Fruit fly (Drosophila melanogaster): ENCODE results near the gene CG14285.

CG14285 gene

DNA sequence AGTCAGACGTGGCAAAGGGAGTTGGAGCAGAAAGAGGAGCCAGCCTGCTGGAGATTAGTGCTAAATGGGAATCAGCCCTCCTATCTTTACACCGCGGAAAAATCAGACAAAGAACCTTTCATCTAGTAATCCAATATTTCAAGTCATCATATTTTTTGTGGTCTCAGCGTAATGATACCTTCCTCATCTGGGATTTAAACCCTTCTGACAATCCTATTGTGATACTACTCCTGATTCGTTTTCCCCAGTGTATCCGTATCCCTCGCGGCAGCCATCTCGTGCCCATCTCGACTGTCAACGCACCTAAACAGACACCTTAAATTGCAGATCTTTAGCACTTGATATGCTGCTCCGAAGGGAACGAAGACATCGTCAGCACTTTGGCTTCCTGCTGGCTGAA lies 26.5 kb upstream of the CG14285 start:
- TF ChIP-seq Mio (GFP tag; optimal IDR thresholded peaks at IDR 0.05) (no peak), br (GFP tag; optimal IDR thresholded peaks at IDR 0.05) (no peak)

DNA sequence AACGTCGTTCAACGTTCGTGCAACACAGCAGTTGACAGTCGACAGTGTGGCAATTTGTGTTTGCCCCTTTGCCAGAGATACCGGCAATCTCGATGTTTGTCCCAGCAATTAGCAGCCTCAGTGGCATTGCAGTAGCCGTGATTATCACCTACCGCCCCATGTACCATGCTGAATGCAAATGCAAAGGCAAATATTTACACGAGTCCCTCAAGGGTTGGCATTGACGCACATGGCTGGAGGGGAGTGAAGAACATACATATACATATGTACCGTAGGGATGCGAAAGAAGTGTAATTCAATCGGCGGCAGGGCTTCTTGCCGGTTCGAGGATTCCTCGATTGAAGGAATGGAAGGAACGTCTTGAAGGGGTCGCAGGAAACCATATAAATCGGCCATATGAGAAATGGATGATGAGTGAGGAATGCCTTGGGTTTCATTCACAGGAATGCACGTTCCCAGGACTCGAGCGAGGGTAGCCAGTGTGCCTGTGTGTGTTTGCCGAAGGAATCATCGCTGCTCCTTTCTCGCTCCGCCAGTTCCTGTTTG lies 24.9 kb upstream of the CG14285 start:
- TF ChIP-seq dl (GFP tag; optimal IDR thresholded peaks at IDR 0.05; ENCODE audit: insufficient read depth in 1 of 2, partially characterized antibody in 2 of 2), result no peak
- TF ChIP-seq brk (GFP tag; optimal IDR thresholded peaks at IDR 0.05), result no peak
- no peak for TF ChIP-seq Dfd (GFP tag; optimal IDR thresholded peaks at IDR 0.05)
- no peak for TF ChIP-seq Myc (optimal IDR thresholded peaks at IDR 0.05)
- no peak for TF ChIP-seq psq (GFP tag; optimal IDR thresholded peaks at IDR 0.05)

DNA sequence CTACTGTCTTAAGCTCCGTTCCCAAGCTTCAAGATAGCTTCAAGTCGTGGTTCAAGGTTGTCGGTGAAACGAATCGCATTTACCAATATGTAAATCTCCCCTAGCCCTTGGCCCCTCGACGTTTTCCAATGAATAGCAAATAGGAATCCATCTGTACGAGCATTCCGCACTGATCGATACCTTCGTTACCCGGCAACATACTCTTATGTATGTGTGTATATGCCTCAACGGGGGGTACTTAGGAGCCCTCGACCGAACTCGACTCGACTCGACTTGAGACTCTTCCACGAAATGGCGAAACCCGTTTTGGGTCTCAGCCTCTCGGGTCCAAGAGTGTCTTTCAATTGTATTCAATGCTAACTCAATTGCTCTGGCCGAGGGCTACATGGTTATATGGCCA lies 23.2 kb upstream of the CG14285 start:
- no peak for TF ChIP-seq Jra (GFP tag; optimal IDR thresholded peaks at IDR 0.05)
- no peak for TF ChIP-seq fru (GFP tag; optimal IDR thresholded peaks at IDR 0.05)

DNA sequence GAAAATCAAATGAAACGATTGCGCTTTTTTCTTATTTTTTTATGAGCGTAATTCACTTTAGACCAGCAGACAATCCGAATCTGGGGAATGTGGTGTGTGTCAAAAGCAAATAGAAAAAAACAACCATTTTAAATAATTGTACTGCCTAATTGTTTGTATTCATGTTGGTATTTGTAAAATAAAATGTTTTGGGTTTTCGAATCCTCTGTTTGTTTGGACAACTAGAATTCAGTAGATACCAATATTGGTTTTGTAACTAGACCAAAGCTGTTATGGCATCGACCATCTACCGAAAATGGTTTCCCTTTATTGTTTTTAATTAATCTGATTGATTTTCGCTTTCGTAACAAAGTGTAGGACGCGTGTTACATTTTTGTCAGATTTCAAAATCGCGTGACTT lies 14.0 kb upstream of the CG14285 start:
- TF ChIP-seq psq (GFP tag; optimal IDR thresholded peaks at IDR 0.05) (no peak), N (GFP tag; optimal IDR thresholded peaks at IDR 0.05) (no peak), sage (GFP tag; optimal IDR thresholded peaks at IDR 0.05) (no peak), CrebA (GFP tag; optimal IDR thresholded peaks at IDR 0.05; ENCODE audit: borderline replicate concordance) (no peak), tai (GFP tag; optimal IDR thresholded peaks at IDR 0.05) (no peak), foxo (GFP tag; optimal IDR thresholded peaks at IDR 0.05) (no peak), dmrt93B (GFP tag; optimal IDR thresholded peaks at IDR 0.05) (no peak)

DNA sequence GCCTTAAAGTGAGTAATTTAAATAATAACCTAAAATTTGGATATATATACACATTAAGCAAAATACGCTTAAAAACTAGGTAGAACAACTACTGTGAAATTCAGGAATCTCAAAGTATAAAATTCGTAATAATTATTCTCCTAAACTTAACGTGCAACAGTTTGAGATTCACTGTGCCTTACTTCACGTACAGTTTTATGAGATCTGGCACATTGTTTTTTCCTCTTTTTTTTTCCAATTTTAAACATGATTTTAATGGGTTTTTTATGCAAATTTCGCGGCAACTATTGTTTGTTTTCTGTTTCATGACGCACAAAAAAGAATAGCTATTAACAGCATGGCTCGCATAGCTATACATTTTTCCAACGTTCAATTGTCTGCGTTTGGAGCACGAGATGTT lies 13.0 kb upstream of the CG14285 start:
- no peak for TF ChIP-seq ey (GFP tag; optimal IDR thresholded peaks at IDR 0.05)
- no peak for TF ChIP-seq brk (GFP tag; optimal IDR thresholded peaks at IDR 0.05)
- TF ChIP-seq lola (GFP tag; optimal IDR thresholded peaks at IDR 0.05), result no peak
- TF ChIP-seq Myc (optimal IDR thresholded peaks at IDR 0.05), result peak; percentile 47
- no peak for TF ChIP-seq Hr78 (GFP tag; optimal IDR thresholded peaks at IDR 0.05)
- TF ChIP-seq HLH106 (tag; optimal IDR thresholded peaks at IDR 0.05), result no peak
- no peak for TF ChIP-seq Dfd (GFP tag; optimal IDR thresholded peaks at IDR 0.05)
- no peak for TF ChIP-seq woc (GFP tag; optimal IDR thresholded peaks at IDR 0.05)

DNA sequence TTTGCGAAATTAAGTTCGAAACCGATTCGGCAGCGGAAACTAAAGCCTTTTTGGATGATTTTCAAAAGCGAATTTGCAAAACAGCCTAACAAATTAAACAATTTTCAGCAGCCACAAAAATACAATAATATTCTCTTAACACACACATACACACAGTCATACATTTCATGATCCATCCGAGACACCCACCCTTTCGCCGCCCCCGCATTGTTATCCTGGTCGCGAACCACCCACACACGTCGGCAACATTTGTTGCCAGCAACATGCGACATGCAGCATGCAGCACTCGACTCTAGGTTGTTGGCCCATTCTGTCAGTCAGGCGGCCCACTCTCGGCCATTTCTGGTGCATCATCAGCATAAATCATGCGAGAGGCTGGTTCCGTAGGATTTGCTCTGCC lies 10.9 kb upstream of the CG14285 start:
- TF ChIP-seq N (GFP tag; optimal IDR thresholded peaks at IDR 0.05) (no peak), Myc (optimal IDR thresholded peaks at IDR 0.05) (no peak), usp (GFP tag; optimal IDR thresholded peaks at IDR 0.05) (no peak), Rel (GFP tag; optimal IDR thresholded peaks at IDR 0.05) (no peak), Rel (tag; optimal IDR thresholded peaks at IDR 0.05) (no peak), sv (GFP tag; optimal IDR thresholded peaks at IDR 0.05) (no peak), Vsx2 (GFP tag; optimal IDR thresholded peaks at IDR 0.05; ENCODE audit: partially characterized antibody) (no peak), woc (GFP tag; optimal IDR thresholded peaks at IDR 0.05) (no peak)

DNA sequence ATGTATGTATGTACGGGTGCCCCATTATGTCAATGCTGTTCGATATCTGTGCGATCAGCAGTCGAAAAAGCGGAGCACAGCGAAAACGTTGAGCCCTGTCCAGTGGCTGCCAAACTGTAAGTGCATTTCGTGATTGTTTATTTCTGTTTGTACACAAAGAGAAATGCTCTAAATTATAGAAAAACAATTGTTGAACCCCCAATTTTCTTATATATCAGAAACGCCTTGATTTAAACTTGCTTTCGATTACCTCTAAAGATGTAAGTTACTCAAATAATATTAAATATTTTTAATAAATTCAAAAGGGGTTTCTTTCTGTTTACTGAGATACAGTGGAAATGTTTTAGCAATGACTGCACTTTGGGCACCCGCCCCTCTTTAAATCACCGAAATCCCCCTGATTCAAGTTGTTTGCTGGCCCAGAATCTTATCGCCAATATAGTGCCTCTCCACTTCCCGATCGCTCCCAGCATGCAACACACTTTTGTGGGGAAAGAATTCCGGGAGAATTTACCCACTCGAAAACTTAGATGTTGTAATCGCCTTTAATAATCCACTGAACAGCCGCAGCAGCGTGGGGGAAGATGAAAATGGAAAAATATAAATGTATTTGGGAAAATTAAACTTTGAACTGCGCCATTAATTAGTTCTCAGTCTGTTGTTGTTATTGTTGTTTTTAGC lies 10.0 kb upstream of the CG14285 start:
- TF ChIP-seq h (GFP tag; optimal IDR thresholded peaks at IDR 0.05) (peak; percentile 5), HLH106 (tag; optimal IDR thresholded peaks at IDR 0.05) (peak; percentile 46), Sp1 (GFP tag; optimal IDR thresholded peaks at IDR 0.05) (peak; percentile 12), OdsH (GFP tag; optimal IDR thresholded peaks at IDR 0.05) (no peak)

Data from whole organism, wandering third instar larva.